Worm (Caenorhabditis elegans) whole organism, midembryonic: ENCODE results near the gene col-75.

Source experiments
- T22C8.4 ChIP-seq: fragments of 200-800 bp; sonication (Bioruptor generic); IDR thresholded peaks from 2 replicates; pipeline ENCODE4 v1.3.6; 2022; ENCODE audit warnings: missing genetic modification characterization, missing compliant biosample characterization
- cog-1 ChIP-seq: sonication (generic microtip); optimal IDR thresholded peaks from 2 replicates; lab custom pipeline; 2016; ENCODE audit warnings: missing genetic modification characterization, missing compliant biosample characterization
- flt-1 ChIP-seq: fragments of 200-800 bp; sonication (Bioruptor generic); IDR thresholded peaks from 2 replicates; pipeline ENCODE4 v1.3.6; 2022; ENCODE audit warnings: missing genetic modification characterization, missing compliant biosample characterization
- klf-2 ChIP-seq: fragments of 200-800 bp; sonication (Bioruptor generic); conservative IDR thresholded peaks from 2 replicates; pipeline ENCODE4 v1.3.6; 2022; ENCODE audit warnings: missing genetic modification reagents, missing genetic modification characterization, missing compliant biosample characterization
- med-1 ChIP-seq: sonication (generic microtip); optimal IDR thresholded peaks from 2 replicates; lab custom pipeline; 2017; ENCODE audit warnings: missing genetic modification characterization, mild to moderate bottlenecking, missing compliant biosample characterization, antibody characterized with exemption, missing genetic modification reagents; ENCODE audit not compliant: insufficient read depth
- ref-1 ChIP-seq: fragments of 200-800 bp; sonication (Bioruptor generic); conservative IDR thresholded peaks from 2 replicates; pipeline ENCODE4 v1.3.6; 2022; ENCODE audit warnings: missing genetic modification reagents, missing genetic modification characterization, missing compliant biosample characterization
- tab-1 ChIP-seq: fragments of 200-800 bp; sonication (Bioruptor generic); IDR thresholded peaks from 2 replicates; pipeline ENCODE4 v1.3.6; 2022; ENCODE audit warnings: missing genetic modification characterization, missing compliant biosample characterization
- ztf-23 ChIP-seq: fragments of 200-800 bp; sonication (Bioruptor generic); IDR thresholded peaks from 2 replicates; pipeline ENCODE4 v1.3.6; 2022; ENCODE audit warnings: missing genetic modification reagents, missing genetic modification characterization, missing compliant biosample characterization
- ztf-29 ChIP-seq: fragments of 200-800 bp; sonication (Bioruptor generic); IDR thresholded peaks from 2 replicates; pipeline ENCODE4 v1.3.6; 2022; ENCODE audit warnings: missing genetic modification reagents, missing genetic modification characterization, missing compliant biosample characterization

The col-75 gene

DNA sequence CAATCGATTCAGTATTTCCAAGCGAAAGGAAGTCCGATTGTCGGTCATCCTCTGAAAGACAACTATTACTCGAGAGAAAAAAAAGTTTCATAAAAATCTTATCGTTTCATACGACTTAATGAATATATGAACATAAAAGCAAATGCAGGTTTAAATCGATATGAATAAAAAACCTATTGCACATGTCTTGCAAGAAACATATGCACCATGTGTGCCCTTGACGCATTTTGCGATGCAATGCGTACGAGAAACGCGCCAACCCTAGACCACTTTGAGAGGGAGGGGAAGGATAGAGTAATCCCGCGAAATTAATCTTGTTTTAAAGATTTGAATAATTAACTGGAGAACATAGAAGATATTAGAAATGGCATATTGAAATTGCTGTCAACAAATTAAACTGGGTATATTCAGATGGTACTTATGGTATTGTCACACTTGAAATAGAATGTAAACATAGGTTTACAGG, 27.3 kb downstream of the col-75 start, which contains the start of gene atg-16.2:
Gene atg-16.2 (minus strand): TSS at position 51 of the 466 bp plus-strand sequence.
- peak; percentile 39; the same call in 1 of the 2 replicates for TF ChIP-seq ztf-23 (GFP tag; lab: Robert Waterston, UW)
- TF ChIP-seq med-1 (GFP tag; lab: Kevin White, UChicago), result peak; percentile 24
- peak; percentile 22 for TF ChIP-seq cog-1 (tag; lab: Kevin White, UChicago)
- TF ChIP-seq ref-1 (GFP tag; lab: Robert Waterston, UW), result no peak

DNA sequence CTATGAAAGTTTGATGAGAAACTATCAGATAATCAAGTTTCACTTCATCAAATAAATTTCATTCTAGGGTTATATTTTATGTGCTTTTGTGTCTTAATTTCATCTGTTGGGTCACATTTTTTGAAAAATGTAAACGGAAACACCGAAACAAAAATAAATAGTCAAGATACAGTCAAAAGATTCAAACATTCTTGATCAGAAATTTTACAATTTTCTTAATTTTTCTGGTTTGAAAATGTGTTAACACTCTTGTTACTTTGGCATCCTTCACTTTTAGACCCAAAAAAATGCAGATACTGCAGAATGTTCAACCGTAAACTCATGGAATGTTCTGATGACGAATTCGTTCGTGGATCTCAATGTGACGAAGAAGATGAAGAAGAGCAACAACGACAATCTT, 28.6 kb downstream of the col-75 start, which contains the start of gene aptf-1:
Gene aptf-1 (plus strand): TSS at position 301 of the 400 bp plus-strand sequence.
- TF ChIP-seq tab-1 (GFP tag; lab: Robert Waterston, UW), result no peak
- TF ChIP-seq cog-1 (tag; lab: Kevin White, UChicago), result no peak
- TF ChIP-seq ztf-23 (GFP tag; lab: Robert Waterston, UW), result no peak
- no peak for TF ChIP-seq ref-1 (GFP tag; lab: Robert Waterston, UW)
- no peak for TF ChIP-seq med-1 (GFP tag; lab: Kevin White, UChicago)
- TF ChIP-seq flt-1, result no peak
- TF ChIP-seq klf-2, result no peak
- no peak for TF ChIP-seq T22C8.4 (GFP tag; lab: Robert Waterston, UW)
- no peak for TF ChIP-seq ztf-29 (GFP tag; lab: Robert Waterston, UW)

DNA sequence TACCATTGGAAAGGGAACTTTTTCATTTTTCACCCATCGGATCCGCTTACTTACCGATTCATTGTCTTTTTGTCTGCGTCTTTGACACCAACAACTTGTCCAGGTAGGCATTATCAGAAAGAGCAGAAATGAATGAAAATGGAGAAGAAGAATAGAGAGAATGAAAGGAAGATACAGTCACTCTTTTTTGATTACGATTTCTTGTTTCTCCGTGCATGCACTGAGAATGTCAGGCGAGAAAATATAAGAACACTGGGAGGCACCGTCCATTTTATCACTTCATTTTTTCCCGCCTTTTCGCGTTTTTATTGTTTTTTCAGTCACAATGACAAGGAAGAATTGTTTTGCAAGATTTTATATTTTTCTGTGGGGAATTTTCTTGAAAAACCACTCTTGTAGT, 43.2 kb downstream of the col-75 start:
- TF ChIP-seq flt-1, result no peak
- no peak for TF ChIP-seq ztf-23 (GFP tag; lab: Robert Waterston, UW)
- TF ChIP-seq T22C8.4 (GFP tag; lab: Robert Waterston, UW), result no peak
- TF ChIP-seq med-1 (GFP tag; lab: Kevin White, UChicago), result no peak
- TF ChIP-seq tab-1 (GFP tag; lab: Robert Waterston, UW), result no peak

DNA sequence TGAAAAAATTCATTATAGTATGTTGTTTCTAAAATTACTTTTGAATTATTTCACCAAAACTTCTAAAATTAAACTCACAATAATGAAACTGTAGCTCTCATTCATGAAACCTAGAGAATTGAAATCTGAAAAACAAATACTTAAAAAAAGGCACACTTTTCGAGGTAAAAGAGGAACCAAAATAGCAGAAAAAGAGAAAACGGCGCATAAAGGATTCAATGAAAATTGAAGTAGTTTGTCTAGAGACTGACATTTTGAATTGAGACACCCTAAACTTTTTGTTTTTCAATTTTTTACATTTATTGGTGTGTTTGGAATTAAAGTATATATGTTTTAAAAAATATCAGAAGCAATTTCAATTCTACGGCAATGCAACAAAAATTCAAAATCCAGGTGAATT, 44.9 kb downstream of the col-75 start, which contains the start of gene dgk-5:
Gene dgk-5 (minus strand): TSS at position 101 of the 400 bp plus-strand sequence.
- TF ChIP-seq flt-1 (no peak), cog-1 (tag; lab: Kevin White, UChicago) (no peak), ref-1 (GFP tag; lab: Robert Waterston, UW) (no peak), klf-2 (no peak), ztf-29 (GFP tag; lab: Robert Waterston, UW) (no peak), tab-1 (GFP tag; lab: Robert Waterston, UW) (no peak)

DNA sequence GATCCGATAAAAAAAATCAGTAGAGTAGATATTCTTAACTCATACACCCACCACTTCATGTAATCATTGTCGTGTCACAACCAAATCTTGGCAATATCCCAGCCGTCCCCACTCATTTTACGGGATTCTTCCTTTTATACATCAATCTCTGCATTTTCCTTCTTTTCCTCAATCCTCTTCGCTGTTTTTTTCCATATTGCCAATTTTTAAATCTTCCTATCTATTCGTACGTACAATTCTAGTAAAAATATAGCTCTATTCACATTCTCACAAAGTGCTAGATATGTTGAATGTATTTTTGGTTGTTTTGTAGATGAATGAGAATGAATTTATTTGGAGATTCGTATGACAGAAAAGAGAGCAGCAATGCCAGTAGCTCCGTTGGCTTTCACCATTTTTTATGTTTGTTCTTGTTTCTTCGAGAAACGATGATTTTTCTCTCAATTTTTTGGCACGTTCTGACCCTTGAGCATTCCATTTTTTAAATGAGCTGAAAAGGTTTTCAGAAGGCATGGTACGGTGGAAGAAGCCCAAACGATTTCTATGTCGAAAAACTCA, 49.2 kb downstream of the col-75 start, which contains the start of gene T28D9.16:
Gene T28D9.16 (plus strand): TSS at position 508 of the 558 bp plus-strand sequence.
- TF ChIP-seq ztf-23 (GFP tag; lab: Robert Waterston, UW), result no peak
- no peak for TF ChIP-seq klf-2
- TF ChIP-seq med-1 (GFP tag; lab: Kevin White, UChicago), result no peak
- no peak for TF ChIP-seq ztf-29 (GFP tag; lab: Robert Waterston, UW)

DNA sequence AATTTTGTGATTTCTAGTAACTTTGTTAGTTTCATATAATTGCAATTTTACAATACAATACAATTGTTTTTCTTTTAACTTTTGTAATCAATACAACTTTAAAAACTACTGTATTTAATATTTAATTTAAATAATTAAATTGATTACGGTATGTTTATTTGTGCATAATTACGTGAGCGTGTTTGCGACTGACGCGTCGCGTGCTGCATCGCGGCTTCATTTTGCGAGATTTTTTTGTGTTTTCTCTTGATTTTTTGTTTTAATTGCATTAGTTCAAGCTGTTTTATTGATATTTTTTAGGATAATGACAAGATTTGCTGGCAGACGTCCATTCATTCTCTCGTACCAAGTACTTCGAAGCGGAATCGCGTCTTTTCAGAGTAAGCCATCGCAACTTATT, 50.6 kb downstream of the col-75 start, which contains the start of gene T28D9.4:
Gene T28D9.4 (plus strand): TSS at position 301 of the 400 bp plus-strand sequence.
- TF ChIP-seq ztf-29 (GFP tag; lab: Robert Waterston, UW), result no peak
- no peak for TF ChIP-seq klf-2
- no peak for TF ChIP-seq ref-1 (GFP tag; lab: Robert Waterston, UW)
- TF ChIP-seq tab-1 (GFP tag; lab: Robert Waterston, UW), result no peak
- TF ChIP-seq ztf-23 (GFP tag; lab: Robert Waterston, UW), result no peak
- no peak for TF ChIP-seq med-1 (GFP tag; lab: Kevin White, UChicago)
- no peak for TF ChIP-seq cog-1 (tag; lab: Kevin White, UChicago)
- TF ChIP-seq T22C8.4 (GFP tag; lab: Robert Waterston, UW), result no peak
- no peak for TF ChIP-seq flt-1
